Worm (Caenorhabditis elegans): ENCODE measurements around the gene F59B10.5.

ce11 chrII:10543457-10544137 lies 20.1 kb upstream of the F59B10.5 start:
- no peak for TF ChIP-seq elt-2 (tag; optimal IDR thresholded peaks at IDR 0.05)
- TF ChIP-seq sox-4 (tag; optimal IDR thresholded peaks at IDR 0.05): no peak
- no peak for TF ChIP-seq nfya-1 (tag; optimal IDR thresholded peaks at IDR 0.05)
- no peak for TF ChIP-seq fax-1 (tag; optimal IDR thresholded peaks at IDR 0.05)
- no peak for TF ChIP-seq npax-4 (tag; optimal IDR thresholded peaks at IDR 0.05)
- TF ChIP-seq K02D7.2 (tag; optimal IDR thresholded peaks at IDR 0.05): no peak
- TF ChIP-seq pqm-1 (tag; optimal IDR thresholded peaks at IDR 0.05): no peak
- TF ChIP-seq Y22D7AL.16 (tag; optimal IDR thresholded peaks at IDR 0.05): no peak
- no peak for TF ChIP-seq dve-1 (tag; optimal IDR thresholded peaks at IDR 0.05)
